Fruit fly (Drosophila melanogaster) whole organism, embryonic: ENCODE results near the gene CG18766.

ENCODE experiments used
- CG10321 ChIP-seq: fragments of 200-800 bp; sonication (Bioruptor generic); IDR thresholded peaks from 2 replicates; pipeline ENCODE4 v1.3.6; 2022; ENCODE audit warnings: missing biosample characterization, missing genetic modification characterization
- CG11695 ChIP-seq: fragments of 200-800 bp; sonication (Bioruptor generic); IDR thresholded peaks from 3 replicates; pipeline ENCODE4 v1.3.6; 2022; ENCODE audit warnings: missing biosample characterization, missing genetic modification characterization
- CG12236 ChIP-seq: fragments of 200-800 bp; sonication (Bioruptor generic); optimal IDR thresholded peaks from 2 replicates; lab custom pipeline; 2016; ENCODE audit warnings: missing biosample characterization, missing genetic modification characterization
- CG13123 ChIP-seq: fragments of 200-800 bp; sonication (Bioruptor generic); optimal IDR thresholded peaks from 2 replicates; lab custom pipeline; 2016; ENCODE audit warnings: missing biosample characterization, missing genetic modification characterization
- CG14050 ChIP-seq: fragments of 200-800 bp; sonication (Bioruptor generic); IDR thresholded peaks from 3 replicates; pipeline ENCODE4 v1.3.6; 2022; ENCODE audit warnings: missing biosample characterization, missing genetic modification characterization
- CG15011 ChIP-seq: fragments of 200-800 bp; sonication (Bioruptor generic); optimal IDR thresholded peaks from 3 replicates; lab custom pipeline; 2018; ENCODE audit warnings: missing biosample characterization, mild to moderate bottlenecking, missing genetic modification characterization
- CG1602 ChIP-seq: fragments of 200-800 bp; sonication (Bioruptor generic); optimal IDR thresholded peaks from 3 replicates; lab custom pipeline; 2016; ENCODE audit warnings: missing biosample characterization, missing genetic modification characterization
- CG1647 ChIP-seq: fragments of 200-800 bp; sonication (Bioruptor generic); optimal IDR thresholded peaks from 3 replicates; lab custom pipeline; 2016; ENCODE audit warnings: missing biosample characterization, missing genetic modification characterization
- CG16779 ChIP-seq: fragments of 200-800 bp; sonication (Bioruptor generic); IDR thresholded peaks from 2 replicates; pipeline ENCODE4 v1.3.6; 2022; ENCODE audit warnings: missing biosample characterization, missing genetic modification characterization
- CG17359 ChIP-seq: fragments of 200-800 bp; sonication (Bioruptor generic); optimal IDR thresholded peaks from 3 replicates; lab custom pipeline; 2018; ENCODE audit warnings: missing biosample characterization, mild to moderate bottlenecking, missing genetic modification characterization, moderate library complexity
- CG17568 ChIP-seq: fragments of 200-800 bp; sonication (Bioruptor generic); optimal IDR thresholded peaks from 2 replicates; lab custom pipeline; 2018; ENCODE audit warnings: missing biosample characterization, mild to moderate bottlenecking, missing genetic modification characterization, moderate library complexity
- CG17912 ChIP-seq: fragments of 200-800 bp; sonication (Bioruptor generic); optimal IDR thresholded peaks from 2 replicates; lab custom pipeline; 2018; ENCODE audit warnings: missing biosample characterization, mild to moderate bottlenecking, missing genetic modification characterization
- CG18599 ChIP-seq: fragments of 200-800 bp; sonication (Bioruptor generic); optimal IDR thresholded peaks from 3 replicates; lab custom pipeline; 2017; ENCODE audit warnings: missing biosample characterization, missing genetic modification characterization, mild to moderate bottlenecking, moderate library complexity, missing genetic modification reagents
- CG5180 ChIP-seq: fragments of 200-800 bp; sonication (Bioruptor generic); optimal IDR thresholded peaks from 3 replicates; lab custom pipeline; 2017; ENCODE audit warnings: missing biosample characterization, missing genetic modification characterization, mild to moderate bottlenecking, moderate library complexity, missing genetic modification reagents
- CG6854 ChIP-seq: fragments of 200-800 bp; sonication (Bioruptor generic); optimal IDR thresholded peaks from 3 replicates; lab custom pipeline; 2017; ENCODE audit warnings: missing biosample characterization, mild to moderate bottlenecking, missing genetic modification characterization
- CG8944 ChIP-seq: fragments of 200-800 bp; sonication (Bioruptor generic); optimal IDR thresholded peaks from 3 replicates; lab custom pipeline; 2016; ENCODE audit warnings: missing biosample characterization, missing genetic modification characterization
- CG9215 ChIP-seq: fragments of 200-800 bp; sonication (Bioruptor generic); IDR thresholded peaks from 2 replicates; pipeline ENCODE4 v1.3.6; 2022; ENCODE audit warnings: missing biosample characterization, missing genetic modification characterization
- Chrac-16 ChIP-seq: fragments of 200-800 bp; sonication (Bioruptor generic); optimal IDR thresholded peaks from 3 replicates; lab custom pipeline; 2016; ENCODE audit warnings: missing biosample characterization, missing genetic modification characterization
- CrebB ChIP-seq: fragments of 200-800 bp; sonication (Bioruptor generic); optimal IDR thresholded peaks from 3 replicates; lab custom pipeline; 2018; ENCODE audit warnings: missing biosample characterization, mild to moderate bottlenecking, missing genetic modification characterization
- Eip74EF ChIP-seq, 2 experiments: fragments of 200-800 bp in 1 of 2; fragments of >200 bp in 1 of 2; sonication (Bioruptor generic) in 1 of 2; optimal IDR thresholded peaks; 2 replicates each; lab custom pipeline; 2017 to 2019; ENCODE audit warnings: missing biosample characterization in 2 of 2, missing genetic modification characterization in 2 of 2, mild to moderate bottlenecking in 1 of 2, moderate library complexity in 1 of 2
- H2.0 ChIP-seq: fragments of 200-800 bp; sonication (Bioruptor generic); IDR thresholded peaks from 2 replicates; pipeline ENCODE4 v1.3.6; 2022; ENCODE audit warnings: missing biosample characterization, missing genetic modification characterization
- Hmx ChIP-seq: fragments of 200-800 bp; sonication (Bioruptor generic); optimal IDR thresholded peaks from 2 replicates; lab custom pipeline; 2016; ENCODE audit warnings: missing biosample characterization, missing genetic modification characterization
- Jarid2 ChIP-seq: fragments of 200-800 bp; sonication (Bioruptor generic); optimal IDR thresholded peaks from 3 replicates; lab custom pipeline; 2017; ENCODE audit warnings: mild to moderate bottlenecking, missing biosample characterization, missing genetic modification reagents, missing genetic modification characterization
- Med ChIP-seq: fragments of 200-800 bp; sonication (Bioruptor generic); peaks from one replicate; lab custom pipeline; 2016; ENCODE audit warnings: missing biosample characterization, missing genetic modification characterization, mild to moderate bottlenecking, inconsistent platforms, moderate library complexity
- Opbp ChIP-seq: fragments of 200-800 bp; sonication (Bioruptor generic); IDR thresholded peaks from 3 replicates; pipeline ENCODE4 v1.3.6; 2022; ENCODE audit warnings: missing biosample characterization, missing genetic modification characterization; ENCODE audit not compliant: partially characterized antibody
- Scr ChIP-seq: fragments of 200-800 bp; sonication (Bioruptor generic); IDR thresholded peaks from 2 replicates; pipeline ENCODE4 v1.3.6; 2022; ENCODE audit warnings: missing biosample characterization, missing genetic modification characterization; ENCODE audit not compliant: partially characterized antibody
- Xbp1 ChIP-seq: fragments of 200-800 bp; sonication (Bioruptor generic); optimal IDR thresholded peaks from 3 replicates; lab custom pipeline; 2016; ENCODE audit warnings: missing biosample characterization, mild to moderate bottlenecking, missing genetic modification characterization
- crc ChIP-seq: fragments of 200-800 bp; sonication (Bioruptor generic); optimal IDR thresholded peaks from 2 replicates; lab custom pipeline; 2016; ENCODE audit warnings: missing biosample characterization, missing genetic modification characterization
- dmrt99B ChIP-seq: fragments of 200-800 bp; sonication (Bioruptor generic); optimal IDR thresholded peaks from 2 replicates; lab custom pipeline; 2018; ENCODE audit warnings: missing biosample characterization, mild to moderate bottlenecking, missing genetic modification characterization, moderate library complexity
- fd96Cb ChIP-seq: fragments of 200-800 bp; sonication (Bioruptor generic); optimal IDR thresholded peaks from 2 replicates; lab custom pipeline; 2018; ENCODE audit warnings: missing biosample characterization, mild to moderate bottlenecking, missing genetic modification characterization, moderate library complexity
- gcm2 ChIP-seq: fragments of 200-800 bp; sonication (Bioruptor generic); optimal IDR thresholded peaks from 2 replicates; lab custom pipeline; 2016; ENCODE audit warnings: missing biosample characterization, missing genetic modification characterization
- grn ChIP-seq: fragments of 200-800 bp; sonication (Bioruptor generic); optimal IDR thresholded peaks from 3 replicates; lab custom pipeline; 2017; ENCODE audit warnings: missing biosample characterization, missing genetic modification characterization
- ham ChIP-seq: fragments of 200-800 bp; sonication (Bioruptor generic); IDR thresholded peaks from 2 replicates; pipeline ENCODE4 v1.3.6; 2022; ENCODE audit warnings: missing biosample characterization, missing genetic modification characterization
- insv ChIP-seq, 2 experiments: fragments of 200-800 bp; sonication (Bioruptor generic); optimal IDR thresholded peaks; 3 replicates each; lab custom pipeline; 2016 to 2018; ENCODE audit warnings: missing biosample characterization in 2 of 2, missing genetic modification characterization in 2 of 2
- klu ChIP-seq: fragments of 200-800 bp; sonication (Bioruptor generic); IDR thresholded peaks from 2 replicates; pipeline ENCODE4 v1.3.6; 2022; ENCODE audit warnings: missing biosample characterization, missing genetic modification characterization
- lola ChIP-seq, 3 experiments: fragments of >200 bp in 2 of 3; fragments of 200-800 bp in 1 of 3; sonication (Bioruptor generic) in 1 of 3; optimal IDR thresholded peaks; 2 replicates each; lab custom pipeline; 2017 to 2019; ENCODE audit warnings: missing biosample characterization in 3 of 3, missing genetic modification characterization in 3 of 3, mild to moderate bottlenecking in 1 of 3, moderate library complexity in 1 of 3
- lov ChIP-seq, 2 experiments: fragments of 200-800 bp in 1 of 2; fragments of >200 bp in 1 of 2; sonication (Bioruptor generic) in 1 of 2; IDR thresholded peaks in 1 of 2; optimal IDR thresholded peaks in 1 of 2; 2 replicates in 1 of 2; 3 replicates in 1 of 2; pipeline versions ENCODE4 v1.3.6 to Lab custom; 2017 to 2022; ENCODE audit warnings: missing biosample characterization in 1 of 2, missing genetic modification characterization in 1 of 2
- oc ChIP-seq: fragments of 200-800 bp; sonication (Bioruptor generic); optimal IDR thresholded peaks from 2 replicates; lab custom pipeline; 2018; ENCODE audit warnings: missing biosample characterization, mild to moderate bottlenecking, missing genetic modification characterization, moderate library complexity
- onecut ChIP-seq: fragments of 200-800 bp; sonication (Bioruptor generic); IDR thresholded peaks from 2 replicates; pipeline ENCODE4 v1.3.6; 2022; ENCODE audit warnings: missing biosample characterization, missing genetic modification characterization
- pho ChIP-seq: fragments of 200-800 bp; sonication (Bioruptor generic); optimal IDR thresholded peaks from 2 replicates; lab custom pipeline; 2016; ENCODE audit warnings: missing biosample characterization, missing genetic modification characterization
- pzg ChIP-seq: fragments of 200-800 bp; sonication (Bioruptor generic); optimal IDR thresholded peaks from 3 replicates; lab custom pipeline; 2018; ENCODE audit warnings: missing biosample characterization, mild to moderate bottlenecking, missing genetic modification characterization, moderate library complexity
- run ChIP-seq: fragments of 200-800 bp; sonication (Bioruptor generic); optimal IDR thresholded peaks from 3 replicates; lab custom pipeline; 2018; ENCODE audit warnings: missing biosample characterization, mild to moderate bottlenecking, missing genetic modification characterization
- salm ChIP-seq: fragments of 200-800 bp; sonication (Bioruptor generic); optimal IDR thresholded peaks from 2 replicates; lab custom pipeline; 2018; ENCODE audit warnings: missing biosample characterization, mild to moderate bottlenecking, missing genetic modification characterization
- sim ChIP-seq: fragments of 200-800 bp; sonication (Bioruptor generic); IDR thresholded peaks from 2 replicates; pipeline ENCODE4 v1.3.6; 2022; ENCODE audit warnings: missing biosample characterization, missing genetic modification characterization
- slp2 ChIP-seq: fragments of 200-800 bp; sonication (Bioruptor generic); optimal IDR thresholded peaks from 2 replicates; lab custom pipeline; 2016; ENCODE audit warnings: missing biosample characterization, missing genetic modification characterization
- tio ChIP-seq: fragments of 200-800 bp; sonication (Bioruptor generic); optimal IDR thresholded peaks from 2 replicates; lab custom pipeline; 2017; ENCODE audit warnings: missing biosample characterization, missing genetic modification characterization, inconsistent platforms
- toy ChIP-seq: fragments of 200-800 bp; sonication (Bioruptor generic); IDR thresholded peaks from 2 replicates; pipeline ENCODE4 v1.3.6; 2022; ENCODE audit warnings: missing biosample characterization, missing genetic modification characterization
- vvl ChIP-seq: fragments of 200-800 bp; sonication (Bioruptor generic); IDR thresholded peaks from 2 replicates; pipeline ENCODE4 v1.3.6; 2022; ENCODE audit warnings: missing biosample characterization, missing genetic modification characterization
- wdn ChIP-seq: fragments of 200-800 bp; sonication (Bioruptor generic); IDR thresholded peaks from 2 replicates; pipeline ENCODE4 v1.3.6; 2022; ENCODE audit warnings: missing biosample characterization, missing genetic modification characterization
- wor ChIP-seq: fragments of 200-800 bp; sonication (Bioruptor generic); IDR thresholded peaks from 2 replicates; pipeline ENCODE4 v1.3.6; 2022; ENCODE audit warnings: missing biosample characterization, missing genetic modification characterization

The CG18766 gene

DNA sequence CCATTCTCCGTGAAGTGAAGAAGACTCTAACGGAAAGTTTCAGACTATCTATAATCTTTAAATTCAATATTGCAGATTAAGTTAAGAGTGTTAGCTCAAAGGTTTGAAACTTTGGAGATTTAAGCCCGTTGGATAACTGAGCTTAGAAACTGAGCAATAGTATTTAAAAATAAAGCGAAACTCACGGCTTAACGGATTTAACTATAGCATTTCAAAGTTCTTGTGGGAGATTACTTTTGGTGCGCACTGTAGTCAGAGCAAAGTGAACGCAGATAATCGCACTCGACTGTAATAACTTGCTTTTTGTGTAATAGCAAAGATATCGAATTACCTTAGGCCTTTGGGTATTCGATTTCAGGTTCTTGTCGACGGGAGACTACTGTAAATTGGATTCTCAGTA, 37.2 kb upstream of the CG18766 start, which contains the start of gene mrt (continued):
- TF ChIP-seq pzg (GFP tag; lab: Kevin White, UChicago), result no peak
- TF ChIP-seq CG8944 (GFP tag; lab: Kevin White, UChicago), result peak; percentile 12
- TF ChIP-seq CG17359 (tag; lab: Kevin White, UChicago), result peak; percentile 51
- peak; percentile 35 for TF ChIP-seq vvl (GFP tag; lab: Robert Waterston, UW)
- no peak for TF ChIP-seq CG10321 (GFP tag; lab: Robert Waterston, UW)
- TF ChIP-seq Xbp1 (GFP tag; lab: Kevin White, UChicago), result peak; percentile 45
- TF ChIP-seq CrebB, result peak; percentile 42
- TF ChIP-seq Chrac-16 (GFP tag; lab: Kevin White, UChicago), result peak; percentile 47
- no peak for TF ChIP-seq CG13123 (GFP tag; lab: Kevin White, UChicago)
- TF ChIP-seq Hmx (GFP tag; lab: Kevin White, UChicago), result peak; percentile 0
- TF ChIP-seq gcm2, result no peak
- TF ChIP-seq pho (GFP tag; lab: Kevin White, UChicago), result peak; percentile 52
- no peak for TF ChIP-seq sim (GFP tag; lab: Robert Waterston, UW)
- TF ChIP-seq Scr, result no peak
- TF ChIP-seq CG14050, result peak; percentile 17; the same call in 2 of the 3 replicates
- no peak for TF ChIP-seq lov (optimal IDR thresholded peaks at IDR 0.05; lab: Kevin White, UChicago)
- no peak for TF ChIP-seq lov (GFP tag; IDR thresholded peaks at IDR 0.05; lab: Robert Waterston, UW)
- TF ChIP-seq fd96Cb, result peak; percentile 38
- no peak for TF ChIP-seq CG12236 (GFP tag; lab: Kevin White, UChicago)
- TF ChIP-seq crc (GFP tag; lab: Kevin White, UChicago), result peak; percentile 67
- TF ChIP-seq wdn (GFP tag; lab: Robert Waterston, UW), result 0 out of 2 replicates have a peak, but pooled peaks have one; percentile 6
- no peak for TF ChIP-seq CG17568 (GFP tag; lab: Kevin White, UChicago)
- TF ChIP-seq dmrt99B, result peak; percentile 61
- no peak for TF ChIP-seq toy (GFP tag; lab: Robert Waterston, UW)
- TF ChIP-seq CG1602 (GFP tag; lab: Kevin White, UChicago), result peak; percentile 29
- no peak for TF ChIP-seq CG16779 (GFP tag; lab: Robert Waterston, UW)
- TF ChIP-seq CG1647, result no peak
- no peak for TF ChIP-seq CG17912 (GFP tag; lab: Kevin White, UChicago)
- peak; percentile 17 for TF ChIP-seq salm
- peak; percentile 31 for TF ChIP-seq tio (GFP tag; lab: Kevin White, UChicago)
- TF ChIP-seq oc (tag; lab: Kevin White, UChicago), result peak; percentile 59
- no peak for TF ChIP-seq grn (GFP tag; lab: Kevin White, UChicago)
- peak; percentile 49 for TF ChIP-seq CG15011 (GFP tag; lab: Kevin White, UChicago)
- peak; percentile 55 for TF ChIP-seq CG18599
- TF ChIP-seq ham (GFP tag; lab: Robert Waterston, UW), result no peak
- TF ChIP-seq insv (GFP tag; optimal IDR thresholded peaks at IDR 0.05; lab: Kevin White, UChicago), result no peak
- TF ChIP-seq CG9215 (GFP tag; lab: Robert Waterston, UW), result peak; percentile 40; the same call in 1 of the 2 replicates
- TF ChIP-seq lola (GFP tag; optimal IDR thresholded peaks at IDR 0.05; lab: Kevin White, UChicago), result peak in 1 of 3 experiments; percentile 23
- 0 out of 3 replicates have a peak, but pooled peaks have one; percentile 43 for TF ChIP-seq CG11695
- TF ChIP-seq Eip74EF (GFP tag; optimal IDR thresholded peaks at IDR 0.05; lab: Kevin White, UChicago), result peak in 1 of 2 experiments; percentile 11
- TF ChIP-seq CG5180 (GFP tag; lab: Kevin White, UChicago), result no peak
- TF ChIP-seq Jarid2 (GFP tag; lab: Kevin White, UChicago), result no peak
- no peak for TF ChIP-seq run (tag; lab: Kevin White, UChicago)
- no peak for TF ChIP-seq H2.0
- 0 out of 2 replicates have a peak, but pooled peaks have one; percentile 28 for TF ChIP-seq klu
- TF ChIP-seq CG6854 (GFP tag; lab: Kevin White, UChicago), result no peak
- TF ChIP-seq slp2, result peak; percentile 19
- TF ChIP-seq wor, result no peak
- no peak for TF ChIP-seq Opbp
- no peak; the same call in 1 of the 2 replicates for TF ChIP-seq onecut
- peak; percentile 96 for TF ChIP-seq Med
